Worm (Caenorhabditis elegans): Measurements from ENCODE around the gene crh-1.

Gene crh-1

ce11 chrIII:11738482-11738881, 80.9 kb downstream of the crh-1 start (continued):
- TF ChIP-seq alr-1 (tag; optimal IDR thresholded peaks at IDR 0.05; ENCODE audit: borderline replicate concordance) (no peak), mab-9 (GFP tag; IDR thresholded peaks at IDR 0.05) (peak; percentile 52; the same call in 1 of the 2 replicates), nhr-90 (tag; optimal IDR thresholded peaks at IDR 0.05; ENCODE audit: poor library complexity) (peak; percentile 8), mef-2 (tag; optimal IDR thresholded peaks at IDR 0.05) (no peak), skn-1 (tag; optimal IDR thresholded peaks at IDR 0.05) (peak; percentile 14), rnt-1 (tag; optimal IDR thresholded peaks at IDR 0.05) (peak; percentile 76), lin-39 (tag; optimal IDR thresholded peaks at IDR 0.05) (no peak), fkh-10 (GFP tag; optimal IDR thresholded peaks at IDR 0.05) (no peak), ces-1 (GFP tag; optimal IDR thresholded peaks at IDR 0.05) (no peak), blmp-1 (tag; optimal IDR thresholded peaks at IDR 0.05) (peak; percentile 84), F16B12.6 (tag; optimal IDR thresholded peaks at IDR 0.05) (no peak), tlp-1 (tag; optimal IDR thresholded peaks at IDR 0.05) (no peak), zip-4 (GFP tag; optimal IDR thresholded peaks at IDR 0.05) (no peak), efl-1 (optimal IDR thresholded peaks at IDR 0.05) (peak; percentile 43 to 48), efl-1 (GFP tag; optimal IDR thresholded peaks at IDR 0.05 in 1 of 2) (peak; percentile 31 to 33), fos-1 (tag; optimal IDR thresholded peaks at IDR 0.05) (no peak), hpl-2 (GFP tag; optimal IDR thresholded peaks at IDR 0.05) (no peak), nhr-28 (tag; optimal IDR thresholded peaks at IDR 0.05) (no peak), nhr-85 (tag) (peak; percentile 85), swsn-7 (tag; optimal IDR thresholded peaks at IDR 0.05) (peak; percentile 35), ceh-90 (tag; optimal IDR thresholded peaks at IDR 0.05) (no peak), lsy-2 (tag; optimal IDR thresholded peaks at IDR 0.05) (peak; percentile 57 to 65), pqm-1 (tag; optimal IDR thresholded peaks at IDR 0.05) (no peak), hlh-17 (GFP tag; optimal IDR thresholded peaks at IDR 0.05; ENCODE audit: borderline replicate concordance) (no peak), sptf-1 (tag; optimal IDR thresholded peaks at IDR 0.05) (no peak), xbp-1 (tag; optimal IDR thresholded peaks at IDR 0.05) (no peak), nhr-47 (tag; optimal IDR thresholded peaks at IDR 0.05) (peak; percentile 38), pag-3 (tag; optimal IDR thresholded peaks at IDR 0.05; ENCODE audit: borderline replicate concordance, insufficient read depth) (no peak), aha-1 (tag; optimal IDR thresholded peaks at IDR 0.05) (no peak), sox-4 (tag; optimal IDR thresholded peaks at IDR 0.05) (no peak), jun-1 (tag; optimal IDR thresholded peaks at IDR 0.05) (no peak), ceh-8 (GFP tag; optimal IDR thresholded peaks at IDR 0.05) (no peak), vab-15 (tag; optimal IDR thresholded peaks at IDR 0.05) (no peak), C34B4.2 (tag; optimal IDR thresholded peaks at IDR 0.05) (no peak), nhr-84 (tag; optimal IDR thresholded peaks at IDR 0.05) (no peak), isw-1 (GFP tag; IDR thresholded peaks at IDR 0.05) (peak; percentile 20; the same call in 1 of the 2 replicates), dpl-1 (GFP tag; optimal IDR thresholded peaks at IDR 0.05) (peak; percentile 29 to 44 (median 29)), ama-1 (optimal IDR thresholded peaks at IDR 0.05) (no peak), unc-86 (tag; optimal IDR thresholded peaks at IDR 0.05) (no peak), ztf-11 (tag; optimal IDR thresholded peaks at IDR 0.05) (no peak), nhr-20 (tag; optimal IDR thresholded peaks at IDR 0.05) (peak; percentile 57), lin-14 (GFP tag; optimal IDR thresholded peaks at IDR 0.05) (peak; percentile 87)

ce11 chrIII:11740868-11741267, 83.3 kb downstream of the crh-1 start:
- no peak for TF ChIP-seq C34B4.2 (tag; optimal IDR thresholded peaks at IDR 0.05)
- TF ChIP-seq rnt-1 (tag; optimal IDR thresholded peaks at IDR 0.05) = no peak
- TF ChIP-seq lin-35 (GFP tag; optimal IDR thresholded peaks at IDR 0.05) = no peak
- TF ChIP-seq fkh-4 (tag; optimal IDR thresholded peaks at IDR 0.05; ENCODE audit: borderline replicate concordance) = no peak
- no peak for TF ChIP-seq mab-9 (GFP tag; IDR thresholded peaks at IDR 0.05)
- no peak for TF ChIP-seq unc-62 (GFP tag; optimal IDR thresholded peaks at IDR 0.05)
- no peak for TF ChIP-seq irx-1 (tag; optimal IDR thresholded peaks at IDR 0.05)
- TF ChIP-seq lin-14 (GFP tag; optimal IDR thresholded peaks at IDR 0.05) = peak; percentile 43
- TF ChIP-seq hpl-2 (GFP tag; optimal IDR thresholded peaks at IDR 0.05) = no peak
- no peak for TF ChIP-seq egl-13 (tag; optimal IDR thresholded peaks at IDR 0.05)
- no peak for TF ChIP-seq elt-3 (tag; optimal IDR thresholded peaks at IDR 0.05)
- no peak for TF ChIP-seq lin-15B (tag; optimal IDR thresholded peaks at IDR 0.05)
- peak; percentile 4 for TF ChIP-seq xbp-1 (tag; optimal IDR thresholded peaks at IDR 0.05)
- TF ChIP-seq ama-1 (optimal IDR thresholded peaks at IDR 0.05) = no peak
- no peak for TF ChIP-seq ceh-63 (GFP tag; optimal IDR thresholded peaks at IDR 0.05)
- TF ChIP-seq unc-130 (tag; optimal IDR thresholded peaks at IDR 0.05) = no peak
- TF ChIP-seq F16B12.6 (tag; optimal IDR thresholded peaks at IDR 0.05) = no peak
- no peak for TF ChIP-seq snu-23 (GFP tag; optimal IDR thresholded peaks at IDR 0.05)
- TF ChIP-seq grh-1 (GFP tag; IDR thresholded peaks at IDR 0.05) = no peak
- no peak for TF ChIP-seq sptf-1 (tag; optimal IDR thresholded peaks at IDR 0.05)
- peak; percentile 13 for TF ChIP-seq blmp-1 (tag; optimal IDR thresholded peaks at IDR 0.05)
- no peak for TF ChIP-seq skn-1 (tag; optimal IDR thresholded peaks at IDR 0.05)

All from whole organism, L1 larva.